Fruit fly (Drosophila melanogaster): ENCODE results near the gene PpD3.

The PpD3 gene

dm6 chr3R:9702567-9702966, 45.1 kb upstream of the PpD3 start (continued):
- TF ChIP-seq CG9797 (GFP tag; optimal IDR thresholded peaks at IDR 0.05) (no peak), CG2712 (tag; optimal IDR thresholded peaks at IDR 0.05) (peak; percentile 91), CG12391 (tag; optimal IDR thresholded peaks at IDR 0.05) (peak; percentile 91), nmo (GFP tag; optimal IDR thresholded peaks at IDR 0.05) (peak; percentile 90), disco-r (GFP tag; optimal IDR thresholded peaks at IDR 0.05) (peak; percentile 65), trh (GFP tag; optimal IDR thresholded peaks at IDR 0.05) (peak; percentile 45), CG8290 (GFP tag; optimal IDR thresholded peaks at IDR 0.05) (peak; percentile 76), CG8290 (tag; optimal IDR thresholded peaks at IDR 0.05) (peak in 1 of 2 experiments; percentile 92), p53 (GFP tag; optimal IDR thresholded peaks at IDR 0.05) (peak; percentile 42), pum (GFP tag; optimal IDR thresholded peaks at IDR 0.05) (peak; percentile 73), slbo (GFP tag; IDR thresholded peaks at IDR 0.05) (no peak), kah (GFP tag; optimal IDR thresholded peaks at IDR 0.05) (peak; percentile 58), Bteb2 (GFP tag; optimal IDR thresholded peaks at IDR 0.05) (peak; percentile 81), CG33557 (GFP tag; optimal IDR thresholded peaks at IDR 0.05) (peak; percentile 42), Bgb (GFP tag; IDR thresholded peaks at IDR 0.05; ENCODE audit: partially characterized antibody) (no peak), gcm (GFP tag; optimal IDR thresholded peaks at IDR 0.05) (peak; percentile 84), CG42726 (GFP tag; IDR thresholded peaks at IDR 0.05; ENCODE audit: partially characterized antibody) (no peak), ro (GFP tag; IDR thresholded peaks at IDR 0.05) (no peak), fu2 (GFP tag; optimal IDR thresholded peaks at IDR 0.05) (peak; percentile 69), ranshi (GFP tag; IDR thresholded peaks at IDR 0.05) (no peak), CG15011 (GFP tag; optimal IDR thresholded peaks at IDR 0.05) (peak; percentile 86), CG8924 (tag; optimal IDR thresholded peaks at IDR 0.05) (peak; percentile 92), CG10321 (GFP tag; IDR thresholded peaks at IDR 0.05) (no peak), CG17186 (GFP tag; optimal IDR thresholded peaks at IDR 0.05) (peak; percentile 70), CG18476 (GFP tag; optimal IDR thresholded peaks at IDR 0.05) (peak; percentile 85), Usf (GFP tag; optimal IDR thresholded peaks at IDR 0.05) (peak; percentile 77), bigmax (GFP tag; optimal IDR thresholded peaks at IDR 0.05) (peak; percentile 57), CG9932 (GFP tag; IDR thresholded peaks at IDR 0.05) (no peak), Dip2 (GFP tag; IDR thresholded peaks at IDR 0.05) (no peak), maf-S (GFP tag; optimal IDR thresholded peaks at IDR 0.05) (peak; percentile 78), CG8359 (GFP tag; optimal IDR thresholded peaks at IDR 0.05; ENCODE audit: borderline replicate concordance) (peak; percentile 62), CG4617 (GFP tag; optimal IDR thresholded peaks at IDR 0.05; ENCODE audit: borderline replicate concordance) (peak; percentile 51), rib (GFP tag; IDR thresholded peaks at IDR 0.05) (no peak), Stat92E (GFP tag; optimal IDR thresholded peaks at IDR 0.05) (peak in 1 of 3 experiments; percentile 49), CG3065 (GFP tag; optimal IDR thresholded peaks at IDR 0.05) (peak; percentile 69), Six4 (GFP tag; optimal IDR thresholded peaks at IDR 0.05) (peak; percentile 87), kni (GFP tag; optimal IDR thresholded peaks at IDR 0.05) (peak; percentile 12), D (optimal IDR thresholded peaks at IDR 0.05) (no peak), D (GFP tag; optimal IDR thresholded peaks at IDR 0.05) (peak; percentile 85), insv (GFP tag; optimal IDR thresholded peaks at IDR 0.05) (peak in 1 of 2 experiments; percentile 33), Side (GFP tag; optimal IDR thresholded peaks at IDR 0.05) (peak; percentile 79), pnt (GFP tag; optimal IDR thresholded peaks at IDR 0.05) (peak; percentile 73), CG6689 (GFP tag; IDR thresholded peaks at IDR 0.05) (no peak), CG2129 (GFP tag; IDR thresholded peaks at IDR 0.05; ENCODE audit: partially characterized antibody) (no peak), ap (GFP tag; IDR thresholded peaks at IDR 0.05) (no peak), CG2199 (GFP tag; IDR thresholded peaks at IDR 0.05) (no peak), Ets65A (GFP tag) (peak; percentile 95), her (GFP tag; optimal IDR thresholded peaks at IDR 0.05) (peak; percentile 76), pan (optimal IDR thresholded peaks at IDR 0.05) (no peak), pan (GFP tag; optimal IDR thresholded peaks at IDR 0.05 in 1 of 2, IDR thresholded peaks at IDR 0.05 in 1 of 2) (no peak), bsh (GFP tag; optimal IDR thresholded peaks at IDR 0.05) (peak in 1 of 2 experiments; percentile 90), Ets97D (GFP tag; optimal IDR thresholded peaks at IDR 0.05) (peak; percentile 69)

Measured in whole organism, embryonic.